Worm (Caenorhabditis elegans) whole organism, L1 larva: ENCODE measurements around the gene snf-3.

Source experiments
- F16B12.6 ChIP-seq: fragments of 150-350 bp; optimal IDR thresholded peaks from 2 replicates; lab custom pipeline; 2014; ENCODE audit warnings: missing biosample characterization, missing genetic modification characterization
- ces-1 ChIP-seq: fragments of 150-350 bp; optimal IDR thresholded peaks from 2 replicates; lab custom pipeline; 2014; ENCODE audit warnings: missing biosample characterization, missing genetic modification reagents, missing genetic modification characterization
- elt-2 ChIP-seq: sonication (generic microtip); optimal IDR thresholded peaks from 2 replicates; lab custom pipeline; 2016; ENCODE audit warnings: missing genetic modification characterization, mild to moderate bottlenecking, inconsistent platforms, missing compliant biosample characterization, missing genetic modification reagents
- hpl-2 ChIP-seq: fragments of 150-350 bp; optimal IDR thresholded peaks from 2 replicates; lab custom pipeline; 2014; ENCODE audit warnings: missing biosample characterization, missing genetic modification reagents, missing genetic modification characterization
- nhr-11 ChIP-seq: fragments of 150-350 bp; optimal IDR thresholded peaks from 2 replicates; lab custom pipeline; 2014; ENCODE audit warnings: missing biosample characterization, missing genetic modification characterization
- nhr-237 ChIP-seq: fragments of 150-350 bp; optimal IDR thresholded peaks from 2 replicates; lab custom pipeline; 2014; ENCODE audit warnings: missing biosample characterization, missing genetic modification characterization

DNA sequence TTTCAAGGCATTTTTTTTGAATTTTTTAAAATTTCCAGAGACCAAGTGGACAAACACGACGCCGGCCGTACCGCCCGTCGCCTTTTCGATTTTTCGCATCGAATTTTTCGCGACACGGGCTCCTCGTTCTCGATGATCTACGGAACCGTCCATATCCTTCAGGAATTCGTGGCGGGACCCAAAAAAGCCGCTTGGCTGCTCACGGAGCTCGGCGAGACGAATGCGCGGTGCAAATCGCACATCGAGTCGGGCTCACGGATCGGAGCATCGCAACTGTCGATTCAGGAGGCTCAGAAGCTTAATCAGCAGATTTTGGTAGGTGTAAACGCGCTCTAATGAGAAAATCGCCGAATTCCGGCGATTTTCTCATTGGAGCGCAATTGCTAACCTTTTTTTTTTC, 40.0 kb downstream of the snf-3 start:
- TF ChIP-seq ces-1 (no peak), nhr-237 (tag; lab: Kevin White, UChicago) (no peak), hpl-2 (no peak), nhr-11 (tag; lab: Kevin White, UChicago) (no peak), elt-2 (tag; lab: Kevin White, UChicago) (no peak), F16B12.6 (tag; lab: Kevin White, UChicago) (no peak)
